Fruit fly (Drosophila melanogaster): ENCODE measurements around the gene CG18628.
A peak's percentile ranks its signal among the peaks of the same experiment; 100 is the strongest.

- TF ChIP-seq fd96Ca (GFP tag; IDR thresholded peaks at IDR 0.05) (no peak), D1 (tag; optimal IDR thresholded peaks at IDR 0.05) (no peak), CG10348 (GFP tag; IDR thresholded peaks at IDR 0.05) (no peak), CG12605 (GFP tag; IDR thresholded peaks at IDR 0.05) (no peak), Snoo (tag; optimal IDR thresholded peaks at IDR 0.05) (no peak), CG32121 (GFP tag; IDR thresholded peaks at IDR 0.05) (no peak), gl (tag; optimal IDR thresholded peaks at IDR 0.05) (no peak), rn (GFP tag; IDR thresholded peaks at IDR 0.05) (no peak), CG17806 (tag; optimal IDR thresholded peaks at IDR 0.05) (no peak), Pif1A (GFP tag; optimal IDR thresholded peaks at IDR 0.05) (no peak), EcR (GFP tag; optimal IDR thresholded peaks at IDR 0.05) (peak; percentile 22)
Observed at dm6 chr3L:10663190-10663763, 23.7 kb downstream of the CG18628 start, which contains the start of gene Adi1.
